Worm (Caenorhabditis elegans): Measurements from ENCODE around the gene spp-10.

spp-10 gene

ce11 chrIV:8450534-8450933 lies 26.4 kb upstream of the spp-10 start:
- TF ChIP-seq drap-1 (GFP tag; optimal IDR thresholded peaks at IDR 0.05) (no peak), elt-3 (tag; optimal IDR thresholded peaks at IDR 0.05) (peak; percentile 19)

- TF ChIP-seq sptf-1 (tag; optimal IDR thresholded peaks at IDR 0.05) (no peak), snpc-4 (tag; optimal IDR thresholded peaks at IDR 0.05) (no peak), drap-1 (GFP tag; optimal IDR thresholded peaks at IDR 0.05) (no peak), zip-8 (tag; optimal IDR thresholded peaks at IDR 0.05) (no peak), mep-1 (tag; optimal IDR thresholded peaks at IDR 0.05) (no peak), ztf-11 (tag; optimal IDR thresholded peaks at IDR 0.05) (no peak), elt-3 (tag; optimal IDR thresholded peaks at IDR 0.05) (no peak), unc-62 (GFP tag; optimal IDR thresholded peaks at IDR 0.05) (no peak), ces-1 (GFP tag; optimal IDR thresholded peaks at IDR 0.05) (no peak), blmp-1 (tag; optimal IDR thresholded peaks at IDR 0.05) (no peak), M03D4.4 (tag; optimal IDR thresholded peaks at IDR 0.05) (no peak), nhr-12 (tag; optimal IDR thresholded peaks at IDR 0.05) (no peak), ceh-43 (GFP tag; optimal IDR thresholded peaks at IDR 0.05) (no peak), flh-1 (GFP tag; optimal IDR thresholded peaks at IDR 0.05) (no peak), ham-2 (GFP tag; optimal IDR thresholded peaks at IDR 0.05) (no peak), ceh-83 (GFP tag; optimal IDR thresholded peaks at IDR 0.05) (no peak), ceh-39 (tag; optimal IDR thresholded peaks at IDR 0.05) (no peak), unc-39 (tag; optimal IDR thresholded peaks at IDR 0.05) (no peak), nhr-2 (tag; optimal IDR thresholded peaks at IDR 0.05) (no peak)
These were observed 25.2 kb upstream of the spp-10 start, which contains the start of gene eppl-1 for ce11 chrIV:8451709-8452248. eppl-1 (minus strand) TSS chrIV:8451759.

ce11 chrIV:8453178-8453577 lies 23.8 kb upstream of the spp-10 start:
- TF ChIP-seq sptf-1 (tag; optimal IDR thresholded peaks at IDR 0.05), result no peak
- no peak for TF ChIP-seq M03D4.4 (tag; optimal IDR thresholded peaks at IDR 0.05)
- TF ChIP-seq lin-32 (GFP tag; optimal IDR thresholded peaks at IDR 0.05), result no peak
- TF ChIP-seq ztf-11 (tag; optimal IDR thresholded peaks at IDR 0.05), result no peak
- no peak for TF ChIP-seq cnd-1 (tag; optimal IDR thresholded peaks at IDR 0.05)
- TF ChIP-seq blmp-1 (tag; optimal IDR thresholded peaks at IDR 0.05), result no peak
- no peak for TF ChIP-seq bed-3 (GFP tag; optimal IDR thresholded peaks at IDR 0.05)
- no peak for TF ChIP-seq pha-4 (tag; optimal IDR thresholded peaks at IDR 0.05)
- no peak for TF ChIP-seq drap-1 (GFP tag; optimal IDR thresholded peaks at IDR 0.05)
- TF ChIP-seq unc-62 (GFP tag; optimal IDR thresholded peaks at IDR 0.05), result no peak
- no peak for TF ChIP-seq ceh-39 (tag; optimal IDR thresholded peaks at IDR 0.05)
- TF ChIP-seq nhr-12 (tag; optimal IDR thresholded peaks at IDR 0.05), result no peak
- no peak for TF ChIP-seq lin-13 (tag; optimal IDR thresholded peaks at IDR 0.05)
- TF ChIP-seq unc-39 (tag; optimal IDR thresholded peaks at IDR 0.05), result no peak
- TF ChIP-seq ceh-83 (GFP tag; optimal IDR thresholded peaks at IDR 0.05), result no peak
- no peak for TF ChIP-seq mep-1 (tag; optimal IDR thresholded peaks at IDR 0.05)
- no peak for TF ChIP-seq flh-1 (GFP tag; optimal IDR thresholded peaks at IDR 0.05)
- no peak for TF ChIP-seq mls-2 (tag; optimal IDR thresholded peaks at IDR 0.05)
- TF ChIP-seq nhr-2 (tag; optimal IDR thresholded peaks at IDR 0.05), result no peak
- TF ChIP-seq hlh-1 (tag; optimal IDR thresholded peaks at IDR 0.05), result no peak

- no peak for TF ChIP-seq bed-3 (GFP tag; optimal IDR thresholded peaks at IDR 0.05)
These were observed 22.9 kb upstream of the spp-10 start for ce11 chrIV:8454076-8454475.

- no peak for TF ChIP-seq mep-1 (tag; optimal IDR thresholded peaks at IDR 0.05)
- TF ChIP-seq nhr-237 (tag; optimal IDR thresholded peaks at IDR 0.05), result no peak
- no peak for TF ChIP-seq ceh-83 (GFP tag; optimal IDR thresholded peaks at IDR 0.05)
- TF ChIP-seq lin-32 (GFP tag; optimal IDR thresholded peaks at IDR 0.05), result no peak
- TF ChIP-seq flh-1 (GFP tag; optimal IDR thresholded peaks at IDR 0.05), result no peak
- no peak for TF ChIP-seq bed-3 (GFP tag; optimal IDR thresholded peaks at IDR 0.05)
- TF ChIP-seq ces-1 (GFP tag; optimal IDR thresholded peaks at IDR 0.05), result no peak
- no peak for TF ChIP-seq nhr-28 (tag; optimal IDR thresholded peaks at IDR 0.05)
- no peak for TF ChIP-seq elt-1 (tag; optimal IDR thresholded peaks at IDR 0.05; ENCODE audit: borderline replicate concordance, insufficient read depth)
- TF ChIP-seq unc-39 (tag; optimal IDR thresholded peaks at IDR 0.05), result no peak
- no peak for TF ChIP-seq sptf-1 (tag; optimal IDR thresholded peaks at IDR 0.05)
- no peak for TF ChIP-seq ceh-39 (tag; optimal IDR thresholded peaks at IDR 0.05)
- TF ChIP-seq cnd-1 (tag; optimal IDR thresholded peaks at IDR 0.05), result no peak
These were observed 20.1 kb upstream of the spp-10 start, which contains the start of gene syx-4 for ce11 chrIV:8456899-8457298. syx-4 (plus strand) TSS chrIV:8457280.

ce11 chrIV:8460208-8460607 lies 16.8 kb upstream of the spp-10 start, which contains the start of gene ant-1.4:
ant-1.4 (minus strand) TSS chrIV:8460308.
- no peak for TF ChIP-seq blmp-1 (tag; optimal IDR thresholded peaks at IDR 0.05)
- no peak for TF ChIP-seq ceh-43 (GFP tag; optimal IDR thresholded peaks at IDR 0.05)
- no peak for TF ChIP-seq ztf-11 (tag; optimal IDR thresholded peaks at IDR 0.05)
- TF ChIP-seq nhr-76 (tag; optimal IDR thresholded peaks at IDR 0.05), result no peak
- no peak for TF ChIP-seq unc-120 (tag; optimal IDR thresholded peaks at IDR 0.05; ENCODE audit: poor library complexity, severe bottlenecking)
- no peak for TF ChIP-seq ceh-83 (GFP tag; optimal IDR thresholded peaks at IDR 0.05)
- TF ChIP-seq elt-1 (tag; optimal IDR thresholded peaks at IDR 0.05; ENCODE audit: borderline replicate concordance, insufficient read depth), result no peak
- no peak for TF ChIP-seq nhr-237 (tag; optimal IDR thresholded peaks at IDR 0.05)
- TF ChIP-seq lin-32 (GFP tag; optimal IDR thresholded peaks at IDR 0.05), result no peak
- no peak for TF ChIP-seq elt-3 (tag; optimal IDR thresholded peaks at IDR 0.05)
- no peak for TF ChIP-seq zip-8 (tag; optimal IDR thresholded peaks at IDR 0.05)
- no peak for TF ChIP-seq nhr-12 (tag; optimal IDR thresholded peaks at IDR 0.05)
- TF ChIP-seq bed-3 (GFP tag; optimal IDR thresholded peaks at IDR 0.05), result no peak
- no peak for TF ChIP-seq mab-5 (tag; optimal IDR thresholded peaks at IDR 0.05)
- no peak for TF ChIP-seq cnd-1 (tag; optimal IDR thresholded peaks at IDR 0.05)

Measured in whole organism, mixed stage, embryonic.